Worm (Caenorhabditis elegans) whole organism, midembryonic: ENCODE measurements around the gene sri-2.

Source experiments
- T22C8.4 ChIP-seq: fragments of 200-800 bp; sonication (Bioruptor generic); IDR thresholded peaks from 2 replicates; pipeline ENCODE4 v1.3.6; 2022; ENCODE audit warnings: missing genetic modification characterization, missing compliant biosample characterization
- cog-1 ChIP-seq: sonication (generic microtip); optimal IDR thresholded peaks from 2 replicates; lab custom pipeline; 2016; ENCODE audit warnings: missing genetic modification characterization, missing compliant biosample characterization
- flt-1 ChIP-seq: fragments of 200-800 bp; sonication (Bioruptor generic); IDR thresholded peaks from 2 replicates; pipeline ENCODE4 v1.3.6; 2022; ENCODE audit warnings: missing genetic modification characterization, missing compliant biosample characterization
- klf-2 ChIP-seq: fragments of 200-800 bp; sonication (Bioruptor generic); conservative IDR thresholded peaks from 2 replicates; pipeline ENCODE4 v1.3.6; 2022; ENCODE audit warnings: missing genetic modification reagents, missing genetic modification characterization, missing compliant biosample characterization
- med-1 ChIP-seq: sonication (generic microtip); optimal IDR thresholded peaks from 2 replicates; lab custom pipeline; 2017; ENCODE audit warnings: missing genetic modification characterization, mild to moderate bottlenecking, missing compliant biosample characterization, antibody characterized with exemption, missing genetic modification reagents; ENCODE audit not compliant: insufficient read depth
- ref-1 ChIP-seq: fragments of 200-800 bp; sonication (Bioruptor generic); conservative IDR thresholded peaks from 2 replicates; pipeline ENCODE4 v1.3.6; 2022; ENCODE audit warnings: missing genetic modification reagents, missing genetic modification characterization, missing compliant biosample characterization
- ztf-23 ChIP-seq: fragments of 200-800 bp; sonication (Bioruptor generic); IDR thresholded peaks from 2 replicates; pipeline ENCODE4 v1.3.6; 2022; ENCODE audit warnings: missing genetic modification reagents, missing genetic modification characterization, missing compliant biosample characterization
- ztf-29 ChIP-seq: fragments of 200-800 bp; sonication (Bioruptor generic); IDR thresholded peaks from 2 replicates; pipeline ENCODE4 v1.3.6; 2022; ENCODE audit warnings: missing genetic modification reagents, missing genetic modification characterization, missing compliant biosample characterization

- TF ChIP-seq ztf-23 (GFP tag; lab: Robert Waterston, UW) (no peak), klf-2 (no peak), cog-1 (tag; lab: Kevin White, UChicago) (no peak), ztf-29 (no peak), med-1 (GFP tag; lab: Kevin White, UChicago) (no peak), T22C8.4 (no peak), ref-1 (GFP tag; lab: Robert Waterston, UW) (no peak), flt-1 (GFP tag; lab: Robert Waterston, UW) (no peak)
Observed at ce11 chrV:15952762-15953161, 12.3 kb downstream of the sri-2 start, which contains the start of gene srw-56.
